Worm (Caenorhabditis elegans): ENCODE data around the gene F35E8.10.

- TF ChIP-seq dao-5 (tag; optimal IDR thresholded peaks at IDR 0.05): no peak
- no peak for TF ChIP-seq him-1 (tag; optimal IDR thresholded peaks at IDR 0.05)
- no peak for TF ChIP-seq W03F9.2 (tag; optimal IDR thresholded peaks at IDR 0.05)
Observed at ce11 chrV:15890115-15890514, 30.1 kb downstream of the F35E8.10 start.
